Fruit fly (Drosophila melanogaster) whole organism, embryonic: ENCODE results near the gene CG14995.
A peak's percentile ranks its signal among the peaks of the same experiment; 100 is the strongest.

ENCODE experiments used
- ATbp ChIP-seq: fragments of 200-800 bp; sonication (Bioruptor generic); optimal IDR thresholded peaks from 2 replicates; lab custom pipeline; 2017; ENCODE audit warnings: missing biosample characterization, mild to moderate bottlenecking, missing genetic modification characterization, missing genetic modification reagents
- Atf-2 ChIP-seq: fragments of 200-800 bp; sonication (Bioruptor generic); optimal IDR thresholded peaks from 2 replicates; lab custom pipeline; 2016; ENCODE audit warnings: missing biosample characterization, missing genetic modification characterization
- Atf6 ChIP-seq: fragments of 200-800 bp; sonication (Bioruptor generic); IDR thresholded peaks from 2 replicates; pipeline ENCODE4 v1.3.6; 2022; ENCODE audit warnings: missing biosample characterization, missing genetic modification characterization
- CG11456 ChIP-seq: fragments of 200-800 bp; sonication (Bioruptor generic); IDR thresholded peaks from 3 replicates; pipeline ENCODE4 v1.3.6; 2022; ENCODE audit warnings: missing biosample characterization, missing genetic modification characterization
- CG11696 ChIP-seq: fragments of 200-800 bp; sonication (Bioruptor generic); IDR thresholded peaks from 2 replicates; pipeline ENCODE4 v1.3.6; 2022; ENCODE audit warnings: missing biosample characterization, missing genetic modification characterization
- CG12391 ChIP-seq: fragments of 200-800 bp; sonication (Bioruptor generic); optimal IDR thresholded peaks from 3 replicates; lab custom pipeline; 2018; ENCODE audit warnings: missing biosample characterization, mild to moderate bottlenecking, missing genetic modification characterization, moderate library complexity
- CG13287 ChIP-seq: fragments of 200-800 bp; sonication (Bioruptor generic); IDR thresholded peaks from 2 replicates; pipeline ENCODE4 v1.3.6; 2022; ENCODE audit warnings: missing biosample characterization, missing genetic modification characterization; ENCODE audit not compliant: partially characterized antibody
- CG13424 ChIP-seq: fragments of 200-800 bp; sonication (Bioruptor generic); optimal IDR thresholded peaks from 2 replicates; lab custom pipeline; 2019; ENCODE audit warnings: missing biosample characterization, mild to moderate bottlenecking, missing genetic modification characterization, moderate library complexity
- CG13624 ChIP-seq: fragments of 200-800 bp; sonication (Bioruptor generic); optimal IDR thresholded peaks from 2 replicates; lab custom pipeline; 2016; ENCODE audit warnings: missing biosample characterization, missing genetic modification characterization
- CG14965 ChIP-seq: fragments of 200-800 bp; sonication (Bioruptor generic); optimal IDR thresholded peaks from 2 replicates; lab custom pipeline; 2016; ENCODE audit warnings: missing biosample characterization, missing genetic modification characterization, borderline replicate concordance
- CG15601 ChIP-seq: fragments of 200-800 bp; sonication (Bioruptor generic); optimal IDR thresholded peaks from 3 replicates; lab custom pipeline; 2019; ENCODE audit warnings: missing biosample characterization, mild to moderate bottlenecking, missing genetic modification characterization, moderate library complexity
- CG1603 ChIP-seq: fragments of 200-800 bp; sonication (Bioruptor generic); optimal IDR thresholded peaks from 2 replicates; lab custom pipeline; 2019; ENCODE audit warnings: missing biosample characterization, mild to moderate bottlenecking, missing genetic modification characterization, moderate library complexity
- CG2678 ChIP-seq: fragments of 200-800 bp; sonication (Bioruptor generic); optimal IDR thresholded peaks from 3 replicates; lab custom pipeline; 2019; ENCODE audit warnings: missing biosample characterization, mild to moderate bottlenecking, missing genetic modification characterization, moderate library complexity
- CG32532 ChIP-seq: fragments of 200-800 bp; sonication (Bioruptor generic); IDR thresholded peaks from 2 replicates; pipeline ENCODE4 v1.3.6; 2022; ENCODE audit warnings: missing biosample characterization, missing genetic modification characterization
- CG3838 ChIP-seq: fragments of 200-800 bp; sonication (Bioruptor generic); optimal IDR thresholded peaks from 3 replicates; lab custom pipeline; 2016; ENCODE audit warnings: missing biosample characterization, missing genetic modification characterization
- CG3995 ChIP-seq: fragments of 200-800 bp; sonication (Bioruptor generic); optimal IDR thresholded peaks from 3 replicates; lab custom pipeline; 2016; ENCODE audit warnings: missing biosample characterization, missing genetic modification characterization
- CG4424 ChIP-seq: fragments of 200-800 bp; sonication (Bioruptor generic); optimal IDR thresholded peaks from 3 replicates; lab custom pipeline; 2016; ENCODE audit warnings: missing biosample characterization, missing genetic modification characterization
- CG4617 ChIP-seq: fragments of 200-800 bp; sonication (Bioruptor generic); optimal IDR thresholded peaks from 3 replicates; lab custom pipeline; 2016; ENCODE audit warnings: missing biosample characterization, missing genetic modification characterization, borderline replicate concordance
- CG6854 ChIP-seq: fragments of 200-800 bp; sonication (Bioruptor generic); optimal IDR thresholded peaks from 3 replicates; lab custom pipeline; 2017; ENCODE audit warnings: missing biosample characterization, mild to moderate bottlenecking, missing genetic modification characterization
- D ChIP-seq, 2 experiments: fragments of 200-800 bp in 1 of 2; fragments of >200 bp in 1 of 2; sonication (Bioruptor generic) in 1 of 2; optimal IDR thresholded peaks; 2 replicates in 1 of 2; 3 replicates in 1 of 2; lab custom pipeline; 2017; ENCODE audit warnings: mild to moderate bottlenecking in 1 of 2, missing biosample characterization in 1 of 2, missing genetic modification characterization in 1 of 2, missing genetic modification reagents in 1 of 2
- Elba2 ChIP-seq: fragments of 200-800 bp; sonication (Bioruptor generic); optimal IDR thresholded peaks from 3 replicates; lab custom pipeline; 2016; ENCODE audit warnings: missing biosample characterization, missing genetic modification characterization
- Gsc ChIP-seq: fragments of 200-800 bp; sonication (Bioruptor generic); IDR thresholded peaks from 2 replicates; pipeline ENCODE4 v1.3.6; 2022; ENCODE audit warnings: missing biosample characterization, missing genetic modification characterization
- HmgD ChIP-seq: fragments of 200-800 bp; sonication (Bioruptor generic); optimal IDR thresholded peaks from 3 replicates; lab custom pipeline; 2016; ENCODE audit warnings: missing biosample characterization, missing genetic modification characterization
- Med ChIP-seq: fragments of 200-800 bp; sonication (Bioruptor generic); peaks from one replicate; lab custom pipeline; 2016; ENCODE audit warnings: missing biosample characterization, missing genetic modification characterization, mild to moderate bottlenecking, inconsistent platforms, moderate library complexity
- Mes4 ChIP-seq: fragments of 200-800 bp; sonication (Bioruptor generic); optimal IDR thresholded peaks from 2 replicates; lab custom pipeline; 2016; ENCODE audit warnings: missing biosample characterization, missing genetic modification characterization
- Mrtf ChIP-seq: fragments of 200-800 bp; sonication (Bioruptor generic); IDR thresholded peaks from 3 replicates; pipeline ENCODE4 v1.3.6; 2022; ENCODE audit warnings: missing biosample characterization, missing genetic modification characterization
- Nf-YC ChIP-seq: fragments of 200-800 bp; optimal IDR thresholded peaks from 3 replicates; lab custom pipeline; 2019; ENCODE audit warnings: missing biosample characterization, mild to moderate bottlenecking, missing genetic modification characterization, moderate library complexity
- Ssrp ChIP-seq: fragments of 200-800 bp; sonication (Bioruptor generic); optimal IDR thresholded peaks from 2 replicates; lab custom pipeline; 2018; ENCODE audit warnings: missing biosample characterization, mild to moderate bottlenecking, missing genetic modification characterization, moderate library complexity
- YL-1 ChIP-seq: fragments of 200-800 bp; sonication (Bioruptor generic); optimal IDR thresholded peaks from 3 replicates; lab custom pipeline; 2017; ENCODE audit warnings: missing biosample characterization, mild to moderate bottlenecking, missing genetic modification characterization
- bcd ChIP-seq: fragments of 200-800 bp; sonication (Bioruptor generic); optimal IDR thresholded peaks from 2 replicates; lab custom pipeline; 2017; ENCODE audit warnings: missing biosample characterization, mild to moderate bottlenecking, missing genetic modification characterization
- chif ChIP-seq, 2 experiments: fragments of 200-800 bp; sonication (Bioruptor generic); optimal IDR thresholded peaks; 3 replicates each; lab custom pipeline; 2016; ENCODE audit warnings: missing biosample characterization in 2 of 2, missing genetic modification characterization in 2 of 2
- chinmo ChIP-seq: fragments of 200-800 bp; sonication (Bioruptor generic); IDR thresholded peaks from 4 replicates; pipeline ENCODE4 v1.3.6; 2022; ENCODE audit warnings: missing biosample characterization, missing genetic modification characterization; ENCODE audit not compliant: partially characterized antibody
- ems ChIP-seq: fragments of 200-800 bp; sonication (Bioruptor generic); optimal IDR thresholded peaks from 3 replicates; lab custom pipeline; 2016; ENCODE audit warnings: missing biosample characterization, missing genetic modification characterization
- gcm2 ChIP-seq: fragments of 200-800 bp; sonication (Bioruptor generic); optimal IDR thresholded peaks from 2 replicates; lab custom pipeline; 2016; ENCODE audit warnings: missing biosample characterization, missing genetic modification characterization
- gsb ChIP-seq: fragments of 200-800 bp; sonication (Bioruptor generic); IDR thresholded peaks from 2 replicates; pipeline ENCODE4 v1.3.6; 2022; ENCODE audit warnings: missing biosample characterization, missing genetic modification characterization
- gt ChIP-seq: fragments of 200-800 bp; sonication (Bioruptor generic); IDR thresholded peaks from 2 replicates; pipeline ENCODE4 v1.3.6; 2022; ENCODE audit warnings: missing biosample characterization, missing genetic modification characterization
- h ChIP-seq: fragments of >200 bp; optimal IDR thresholded peaks from 2 replicates; lab custom pipeline; 2017
- klu ChIP-seq: fragments of 200-800 bp; sonication (Bioruptor generic); IDR thresholded peaks from 2 replicates; pipeline ENCODE4 v1.3.6; 2022; ENCODE audit warnings: missing biosample characterization, missing genetic modification characterization
- odd ChIP-seq: fragments of 200-800 bp; sonication (Bioruptor generic); optimal IDR thresholded peaks from 2 replicates; lab custom pipeline; 2017; ENCODE audit warnings: missing biosample characterization, mild to moderate bottlenecking, missing genetic modification characterization
- pho ChIP-seq: fragments of 200-800 bp; sonication (Bioruptor generic); optimal IDR thresholded peaks from 2 replicates; lab custom pipeline; 2016; ENCODE audit warnings: missing biosample characterization, missing genetic modification characterization
- prd ChIP-seq, 3 experiments: fragments of >200 bp in 2 of 3; fragments of 200-800 bp in 1 of 3; sonication (Bioruptor generic) in 1 of 3; optimal IDR thresholded peaks in 2 of 3; IDR thresholded peaks in 1 of 3; 2 replicates in 2 of 3; 3 replicates in 1 of 3; pipeline versions ENCODE4 v1.3.6 to Lab custom; 2017 to 2022; ENCODE audit warnings: missing biosample characterization in 1 of 3, missing genetic modification characterization in 1 of 3
- pum ChIP-seq: fragments of 200-800 bp; sonication (Bioruptor generic); optimal IDR thresholded peaks from 2 replicates; lab custom pipeline; 2016; ENCODE audit warnings: missing biosample characterization, missing genetic modification characterization
- schlank ChIP-seq: fragments of 200-800 bp; sonication (Bioruptor generic); optimal IDR thresholded peaks from 2 replicates; lab custom pipeline; 2018; ENCODE audit warnings: missing biosample characterization, mild to moderate bottlenecking, missing genetic modification characterization
- sisA ChIP-seq: fragments of 200-800 bp; sonication (Bioruptor generic); IDR thresholded peaks from 2 replicates; pipeline ENCODE4 v1.3.6; 2022; ENCODE audit warnings: missing biosample characterization, missing genetic modification characterization
- sr ChIP-seq: fragments of 200-800 bp; sonication (Bioruptor generic); IDR thresholded peaks from 3 replicates; pipeline ENCODE4 v1.3.6; 2022; ENCODE audit warnings: missing biosample characterization, missing genetic modification characterization
- usp ChIP-seq: fragments of >200 bp; optimal IDR thresholded peaks from 2 replicates; lab custom pipeline; 2017; ENCODE audit warnings: missing biosample characterization, missing genetic modification characterization
- vnd ChIP-seq: fragments of 200-800 bp; sonication (Bioruptor generic); IDR thresholded peaks from 3 replicates; pipeline ENCODE4 v1.3.6; 2022; ENCODE audit warnings: missing biosample characterization, missing genetic modification characterization; ENCODE audit not compliant: partially characterized antibody
- zf30C ChIP-seq: fragments of 200-800 bp; sonication (Bioruptor generic); optimal IDR thresholded peaks from 3 replicates; lab custom pipeline; 2018; ENCODE audit warnings: missing biosample characterization, mild to moderate bottlenecking, missing genetic modification characterization
- zfh1 ChIP-seq: fragments of 200-800 bp; sonication (Bioruptor generic); IDR thresholded peaks from 3 replicates; pipeline ENCODE4 v1.3.6; 2022; ENCODE audit warnings: missing biosample characterization, missing genetic modification characterization

Gene CG14995

dm6 chr3L:4070221-4070995 is 32.6 kb downstream of the CG14995 start (continued):
- TF ChIP-seq CG12391 (tag; lab: Kevin White, UChicago) (peak; percentile 77), CG1603 (tag; lab: Kevin White, UChicago) (peak; percentile 93), odd (GFP tag; lab: Kevin White, UChicago) (peak; percentile 59), Mrtf (GFP tag; lab: Robert Waterston, UW) (peak; percentile 90), CG3995 (peak; percentile 59), CG13624 (GFP tag; lab: Kevin White, UChicago) (peak; percentile 94), zfh1 (peak; percentile 89), CG15601 (tag; lab: Kevin White, UChicago) (peak; percentile 64), YL-1 (GFP tag; lab: Kevin White, UChicago) (no peak), Atf-2 (GFP tag; lab: Kevin White, UChicago) (peak; percentile 86), zf30C (no peak), Med (peak; percentile 99), CG11456 (peak; percentile 97), sr (GFP tag; lab: Robert Waterston, UW) (peak; percentile 79; the same call in 2 of the 3 replicates), pum (peak; percentile 78), bcd (GFP tag; lab: Kevin White, UChicago) (peak; percentile 89), chif (GFP tag; optimal IDR thresholded peaks at IDR 0.05; lab: Kevin White, UChicago) (peak; percentile 90 to 91), klu (GFP tag; lab: Robert Waterston, UW) (peak; percentile 79), schlank (tag; lab: Kevin White, UChicago) (peak; percentile 77), h (lab: Kevin White, UChicago) (no peak), ATbp (peak; percentile 76), usp (GFP tag; lab: Kevin White, UChicago) (no peak), vnd (GFP tag; lab: Robert Waterston, UW) (no peak), CG4424 (GFP tag; lab: Kevin White, UChicago) (peak; percentile 73), CG32532 (GFP tag; lab: Robert Waterston, UW) (peak; percentile 94), CG3838 (GFP tag; lab: Kevin White, UChicago) (peak; percentile 36), gsb (GFP tag; lab: Robert Waterston, UW) (peak; percentile 87), pho (GFP tag; lab: Kevin White, UChicago) (peak; percentile 85), Ssrp (tag; lab: Kevin White, UChicago) (peak; percentile 83), sisA (peak; percentile 93), HmgD (peak; percentile 81), CG6854 (GFP tag; lab: Kevin White, UChicago) (peak; percentile 60), CG14965 (peak; percentile 27), Nf-YC (tag; lab: Kevin White, UChicago) (no peak), prd (optimal IDR thresholded peaks at IDR 0.05; lab: Kevin White, UChicago) (no peak), prd (GFP tag; IDR thresholded peaks at IDR 0.05; lab: Robert Waterston, UW) (peak; percentile 92), CG13424 (tag; lab: Kevin White, UChicago) (peak; percentile 90), Mes4 (GFP tag; lab: Kevin White, UChicago) (peak; percentile 79), CG2678 (tag; lab: Kevin White, UChicago) (peak; percentile 91), ems (GFP tag; lab: Kevin White, UChicago) (peak; percentile 47), Elba2 (GFP tag; lab: Kevin White, UChicago) (no peak), gt (GFP tag; lab: Robert Waterston, UW) (peak; percentile 70), D (optimal IDR thresholded peaks at IDR 0.05; lab: Kevin White, UChicago) (no peak), D (GFP tag; optimal IDR thresholded peaks at IDR 0.05; lab: Kevin White, UChicago) (peak; percentile 59), CG11696 (GFP tag; lab: Robert Waterston, UW) (peak; percentile 71), gcm2 (GFP tag; lab: Kevin White, UChicago) (peak; percentile 74), CG4617 (peak; percentile 31), chinmo (GFP tag; lab: Robert Waterston, UW) (no peak), Atf6 (GFP tag; lab: Robert Waterston, UW) (peak; percentile 95), CG13287 (GFP tag; lab: Robert Waterston, UW) (no peak), Gsc (GFP tag; lab: Robert Waterston, UW) (peak; percentile 75)
